Fruit fly (Drosophila melanogaster): ENCODE data around the gene Srlp.

Gene Srlp

dm6 chr3R:12413274-12413958 lies 20.5 kb upstream of the Srlp start, which contains the start of the genes Dip-C and pps:
Gene Dip-C (minus strand): TSS chr3R:12413759.
Gene pps (plus strand): TSS chr3R:12413828.
- TF ChIP-seq CG8478 (optimal IDR thresholded peaks at IDR 0.05) (no peak), CTCF (optimal IDR thresholded peaks at IDR 0.05) (peak in 1 of 2 experiments; percentile 30)

- TF ChIP-seq CG8478 (optimal IDR thresholded peaks at IDR 0.05), result no peak
- TF ChIP-seq CTCF (optimal IDR thresholded peaks at IDR 0.05), result peak; percentile 20 to 23
Observed at dm6 chr3R:12422379-12422975, 11.4 kb upstream of the Srlp start, which contains the start of the genes Scgbeta and CG17202. Gene Scgbeta (minus strand): TSS chr3R:12422429. Gene CG17202 (plus strand): TSS chr3R:12422768.

- TF ChIP-seq CG8478 (optimal IDR thresholded peaks at IDR 0.05), result no peak
- no peak for TF ChIP-seq CTCF (optimal IDR thresholded peaks at IDR 0.05)
Observed at dm6 chr3R:12423997-12424396, 9.9 kb upstream of the Srlp start.

- peak in 1 of 2 experiments; percentile 12 for TF ChIP-seq CTCF (optimal IDR thresholded peaks at IDR 0.05)
- no peak for TF ChIP-seq CG8478 (optimal IDR thresholded peaks at IDR 0.05)
Observed at dm6 chr3R:12425510-12426309, 8.2 kb upstream of the Srlp start, which contains the start of gene Pp1-87B. Gene Pp1-87B (minus strand): TSS chr3R:12425917.

dm6 chr3R:12426310-12426653 lies 7.6 kb upstream of the Srlp start, which contains the start of gene NANS:
Gene NANS (plus strand): TSS chr3R:12426578.
- TF ChIP-seq CG8478 (optimal IDR thresholded peaks at IDR 0.05), result no peak
- no peak for TF ChIP-seq CTCF (optimal IDR thresholded peaks at IDR 0.05)

dm6 chr3R:12429120-12429610 lies 4.7 kb upstream of the Srlp start, which contains the start of the genes CG5641 and CG5245:
Gene CG5641 (minus strand): TSS chr3R:12429282.
Gene CG5245 (plus strand): TSS chr3R:12429560.
- TF ChIP-seq CTCF (optimal IDR thresholded peaks at IDR 0.05) (no peak), CG8478 (optimal IDR thresholded peaks at IDR 0.05) (no peak)

- TF ChIP-seq CG8478 (optimal IDR thresholded peaks at IDR 0.05), result no peak
- no peak for TF ChIP-seq CTCF (optimal IDR thresholded peaks at IDR 0.05)
Observed at dm6 chr3R:12431030-12431489, 2.8 kb upstream of the Srlp start, which contains the start of gene Prosalpha2. Gene Prosalpha2 (plus strand): TSS chr3R:12431321.

- TF ChIP-seq CTCF (optimal IDR thresholded peaks at IDR 0.05) (no peak), CG8478 (optimal IDR thresholded peaks at IDR 0.05) (no peak)
Observed at dm6 chr3R:12435948-12436347, 2.0 kb downstream of the Srlp start, which contains the start of gene Desat2. Gene Desat2 (plus strand): TSS chr3R:12436248.

- no peak for TF ChIP-seq CG8478 (optimal IDR thresholded peaks at IDR 0.05)
- no peak for TF ChIP-seq CTCF (optimal IDR thresholded peaks at IDR 0.05)
Observed at dm6 chr3R:12439039-12439400, 5.1 kb downstream of the Srlp start, which contains the start of the genes CG17207 and CG46427. Gene CG17207 (minus strand): TSS chr3R:12439139. Gene CG46427 (minus strand): TSS chr3R:12439139.

dm6 chr3R:12439401-12440143 lies 5.7 kb downstream of the Srlp start, which contains the start of gene Desat1:
Gene Desat1 (plus strand): TSS chr3R:12439600.
- TF ChIP-seq CG8478 (optimal IDR thresholded peaks at IDR 0.05), result no peak
- peak in 1 of 2 experiments; percentile 5 for TF ChIP-seq CTCF (optimal IDR thresholded peaks at IDR 0.05)

- TF ChIP-seq CTCF (optimal IDR thresholded peaks at IDR 0.05) (no peak), CG8478 (optimal IDR thresholded peaks at IDR 0.05) (no peak)
Observed at dm6 chr3R:12441008-12441606, 7.2 kb downstream of the Srlp start.

- TF ChIP-seq CTCF (optimal IDR thresholded peaks at IDR 0.05) (no peak), CG8478 (optimal IDR thresholded peaks at IDR 0.05) (no peak)
Observed at dm6 chr3R:12442601-12443533, 9.0 kb downstream of the Srlp start.

All from S2 (cell line).